Worm (Caenorhabditis elegans) whole organism, midembryonic: Measurements from ENCODE around the gene H23N18.5.

ENCODE experiments used
- T22C8.4 ChIP-seq: fragments of 200-800 bp; sonication (Bioruptor generic); IDR thresholded peaks from 2 replicates; pipeline ENCODE4 v1.3.6; 2022; ENCODE audit warnings: missing genetic modification characterization, missing compliant biosample characterization
- cog-1 ChIP-seq: sonication (generic microtip); optimal IDR thresholded peaks from 2 replicates; lab custom pipeline; 2016; ENCODE audit warnings: missing genetic modification characterization, missing compliant biosample characterization
- flt-1 ChIP-seq: fragments of 200-800 bp; sonication (Bioruptor generic); IDR thresholded peaks from 2 replicates; pipeline ENCODE4 v1.3.6; 2022; ENCODE audit warnings: missing genetic modification characterization, missing compliant biosample characterization
- klf-2 ChIP-seq: fragments of 200-800 bp; sonication (Bioruptor generic); conservative IDR thresholded peaks from 2 replicates; pipeline ENCODE4 v1.3.6; 2022; ENCODE audit warnings: missing genetic modification reagents, missing genetic modification characterization, missing compliant biosample characterization
- med-1 ChIP-seq: sonication (generic microtip); optimal IDR thresholded peaks from 2 replicates; lab custom pipeline; 2017; ENCODE audit warnings: missing genetic modification characterization, mild to moderate bottlenecking, missing compliant biosample characterization, antibody characterized with exemption, missing genetic modification reagents; ENCODE audit not compliant: insufficient read depth
- ref-1 ChIP-seq: fragments of 200-800 bp; sonication (Bioruptor generic); conservative IDR thresholded peaks from 2 replicates; pipeline ENCODE4 v1.3.6; 2022; ENCODE audit warnings: missing genetic modification reagents, missing genetic modification characterization, missing compliant biosample characterization
- tab-1 ChIP-seq: fragments of 200-800 bp; sonication (Bioruptor generic); IDR thresholded peaks from 2 replicates; pipeline ENCODE4 v1.3.6; 2022; ENCODE audit warnings: missing genetic modification characterization, missing compliant biosample characterization
- ztf-23 ChIP-seq: fragments of 200-800 bp; sonication (Bioruptor generic); IDR thresholded peaks from 2 replicates; pipeline ENCODE4 v1.3.6; 2022; ENCODE audit warnings: missing genetic modification reagents, missing genetic modification characterization, missing compliant biosample characterization
- ztf-29 ChIP-seq: fragments of 200-800 bp; sonication (Bioruptor generic); IDR thresholded peaks from 2 replicates; pipeline ENCODE4 v1.3.6; 2022; ENCODE audit warnings: missing genetic modification reagents, missing genetic modification characterization, missing compliant biosample characterization

- TF ChIP-seq ztf-23 (no peak), flt-1 (no peak), T22C8.4 (GFP tag; lab: Robert Waterston, UW) (no peak), klf-2 (no peak), cog-1 (tag; lab: Kevin White, UChicago) (no peak), ref-1 (no peak), ztf-29 (GFP tag; lab: Robert Waterston, UW) (no peak), med-1 (GFP tag; lab: Kevin White, UChicago) (no peak), tab-1 (no peak)
These were observed 26.8 kb downstream of the H23N18.5 start, which contains the start of gene T19H12.3 for ce11 chrV:4885372-4885771.
